Fruit fly (Drosophila melanogaster) whole organism, embryonic: ENCODE measurements around the gene WRNexo.

Experiments
- BEAF-32 ChIP-seq: fragments of 200-800 bp; sonication (Bioruptor generic); optimal IDR thresholded peaks from 3 replicates; lab custom pipeline; 2017; ENCODE audit warnings: missing biosample characterization, missing genetic modification characterization, mild to moderate bottlenecking, moderate library complexity, missing genetic modification reagents
- CG10147 ChIP-seq: fragments of 200-800 bp; sonication (Bioruptor generic); optimal IDR thresholded peaks from 2 replicates; lab custom pipeline; 2019; ENCODE audit warnings: missing biosample characterization, mild to moderate bottlenecking, missing genetic modification characterization, moderate library complexity
- CG10366 ChIP-seq: fragments of 200-800 bp; sonication (Bioruptor generic); IDR thresholded peaks from 2 replicates; pipeline ENCODE4 v1.3.6; 2022; ENCODE audit warnings: missing biosample characterization, missing genetic modification characterization
- CG10431 ChIP-seq: fragments of 200-800 bp; sonication (Bioruptor generic); optimal IDR thresholded peaks from 3 replicates; lab custom pipeline; 2018; ENCODE audit warnings: missing biosample characterization, mild to moderate bottlenecking, missing genetic modification characterization
- CG10565 ChIP-seq: fragments of 200-800 bp; sonication (Bioruptor generic); optimal IDR thresholded peaks from 3 replicates; lab custom pipeline; 2016; ENCODE audit warnings: missing biosample characterization, mild to moderate bottlenecking, missing genetic modification characterization
- CG10979 ChIP-seq: fragments of 200-800 bp; sonication (Bioruptor generic); optimal IDR thresholded peaks from 2 replicates; lab custom pipeline; 2018; ENCODE audit warnings: missing biosample characterization, mild to moderate bottlenecking, missing genetic modification characterization, moderate library complexity
- CG11085 ChIP-seq: fragments of 200-800 bp; sonication (Bioruptor generic); IDR thresholded peaks from 2 replicates; pipeline ENCODE4 v1.3.6; 2022; ENCODE audit warnings: missing biosample characterization, missing genetic modification characterization
- CG11723 ChIP-seq: fragments of 200-800 bp; sonication (Bioruptor generic); optimal IDR thresholded peaks from 2 replicates; lab custom pipeline; 2017; ENCODE audit warnings: missing biosample characterization, mild to moderate bottlenecking, missing genetic modification characterization
- CG14050 ChIP-seq: fragments of 200-800 bp; sonication (Bioruptor generic); IDR thresholded peaks from 3 replicates; pipeline ENCODE4 v1.3.6; 2022; ENCODE audit warnings: missing biosample characterization, missing genetic modification characterization
- CG15011 ChIP-seq: fragments of 200-800 bp; sonication (Bioruptor generic); optimal IDR thresholded peaks from 3 replicates; lab custom pipeline; 2018; ENCODE audit warnings: missing biosample characterization, mild to moderate bottlenecking, missing genetic modification characterization
- CG17912 ChIP-seq: fragments of 200-800 bp; sonication (Bioruptor generic); optimal IDR thresholded peaks from 2 replicates; lab custom pipeline; 2018; ENCODE audit warnings: missing biosample characterization, mild to moderate bottlenecking, missing genetic modification characterization
- CG18476 ChIP-seq: fragments of 200-800 bp; sonication (Bioruptor generic); optimal IDR thresholded peaks from 2 replicates; lab custom pipeline; 2016; ENCODE audit warnings: missing biosample characterization, mild to moderate bottlenecking, missing genetic modification characterization
- CG18619 ChIP-seq: fragments of 200-800 bp; sonication (Bioruptor generic); optimal IDR thresholded peaks from 3 replicates; lab custom pipeline; 2017; ENCODE audit warnings: missing biosample characterization, mild to moderate bottlenecking, missing genetic modification characterization
- CG30403 ChIP-seq: fragments of 200-800 bp; sonication (Bioruptor generic); optimal IDR thresholded peaks from 3 replicates; lab custom pipeline; 2016; ENCODE audit warnings: missing biosample characterization, missing genetic modification characterization
- CG30431 ChIP-seq: fragments of 200-800 bp; sonication (Bioruptor generic); optimal IDR thresholded peaks from 2 replicates; lab custom pipeline; 2017; ENCODE audit warnings: missing biosample characterization, missing genetic modification characterization
- CG34422 ChIP-seq: fragments of 200-800 bp; sonication (Bioruptor generic); IDR thresholded peaks from 3 replicates; pipeline ENCODE4 v1.3.6; 2022; ENCODE audit warnings: missing biosample characterization, missing genetic modification characterization
- CG3838 ChIP-seq: fragments of 200-800 bp; sonication (Bioruptor generic); optimal IDR thresholded peaks from 3 replicates; lab custom pipeline; 2016; ENCODE audit warnings: missing biosample characterization, missing genetic modification characterization
- CG8281 ChIP-seq: fragments of 200-800 bp; sonication (Bioruptor generic); optimal IDR thresholded peaks from 2 replicates; lab custom pipeline; 2018; ENCODE audit warnings: missing biosample characterization, mild to moderate bottlenecking, missing genetic modification characterization, moderate library complexity
- CG9797 ChIP-seq: fragments of 200-800 bp; sonication (Bioruptor generic); optimal IDR thresholded peaks from 3 replicates; lab custom pipeline; 2018; ENCODE audit warnings: missing biosample characterization, mild to moderate bottlenecking, missing genetic modification characterization
- CkIIα-i1 ChIP-seq: fragments of 200-800 bp; sonication (Bioruptor generic); IDR thresholded peaks from 2 replicates; pipeline ENCODE4 v1.3.6; 2022; ENCODE audit warnings: missing biosample characterization, missing genetic modification characterization
- Dip3 ChIP-seq: fragments of 200-800 bp; sonication (Bioruptor generic); optimal IDR thresholded peaks from 3 replicates; lab custom pipeline; 2016; ENCODE audit warnings: missing biosample characterization, missing genetic modification characterization
- Fer3 ChIP-seq: fragments of 200-800 bp; sonication (Bioruptor generic); optimal IDR thresholded peaks from 2 replicates; lab custom pipeline; 2018; ENCODE audit warnings: missing biosample characterization, mild to moderate bottlenecking, missing genetic modification characterization, moderate library complexity
- Hand ChIP-seq: fragments of 200-800 bp; sonication (Bioruptor generic); optimal IDR thresholded peaks from 2 replicates; lab custom pipeline; 2017; ENCODE audit warnings: mild to moderate bottlenecking, missing biosample characterization, missing genetic modification reagents, missing genetic modification characterization
- Hr51 ChIP-seq, 2 experiments: fragments of 200-800 bp; sonication (Bioruptor generic); optimal IDR thresholded peaks; 2 replicates in 1 of 2; 3 replicates in 1 of 2; lab custom pipeline; 2016 to 2018; ENCODE audit warnings: missing biosample characterization in 2 of 2, missing genetic modification characterization in 2 of 2, mild to moderate bottlenecking in 1 of 2, moderate library complexity in 1 of 2
- Hr78 ChIP-seq, 2 experiments: fragments of 200-800 bp in 1 of 2; fragments of >200 bp in 1 of 2; sonication (Bioruptor generic) in 1 of 2; optimal IDR thresholded peaks; 2 replicates each; lab custom pipeline; 2017 to 2019; ENCODE audit warnings: missing biosample characterization in 2 of 2, missing genetic modification characterization in 2 of 2, mild to moderate bottlenecking in 1 of 2, moderate library complexity in 1 of 2
- Lim3 ChIP-seq: fragments of 200-800 bp; sonication (Bioruptor generic); IDR thresholded peaks from 2 replicates; pipeline ENCODE4 v1.3.6; 2022; ENCODE audit warnings: missing biosample characterization, missing genetic modification characterization
- MTF-1 ChIP-seq: fragments of 200-800 bp; sonication (Bioruptor generic); optimal IDR thresholded peaks from 2 replicates; lab custom pipeline; 2018; ENCODE audit warnings: missing biosample characterization, mild to moderate bottlenecking, missing genetic modification characterization, borderline replicate concordance
- NFAT ChIP-seq: fragments of 200-800 bp; sonication (Bioruptor generic); IDR thresholded peaks from 2 replicates; pipeline ENCODE4 v1.3.6; 2022; ENCODE audit warnings: missing biosample characterization, missing genetic modification characterization
- Sry-δ ChIP-seq: fragments of 200-800 bp; sonication (Bioruptor generic); optimal IDR thresholded peaks from 2 replicates; lab custom pipeline; 2016; ENCODE audit warnings: missing biosample characterization, missing genetic modification characterization
- abd-A ChIP-seq: fragments of 200-800 bp; sonication (Bioruptor generic); optimal IDR thresholded peaks from 3 replicates; lab custom pipeline; 2019; ENCODE audit warnings: missing biosample characterization, mild to moderate bottlenecking, missing genetic modification characterization, moderate library complexity
- al ChIP-seq: fragments of 200-800 bp; sonication (Bioruptor generic); IDR thresholded peaks from 2 replicates; pipeline ENCODE4 v1.3.6; 2022; ENCODE audit warnings: missing biosample characterization, missing genetic modification characterization
- ash1 ChIP-seq: fragments of 200-800 bp; sonication (Bioruptor generic); optimal IDR thresholded peaks from 2 replicates; lab custom pipeline; 2018; ENCODE audit warnings: missing biosample characterization, mild to moderate bottlenecking, missing genetic modification characterization
- az2 ChIP-seq: fragments of 200-800 bp; sonication (Bioruptor generic); optimal IDR thresholded peaks from 3 replicates; lab custom pipeline; 2016; ENCODE audit warnings: missing biosample characterization, missing genetic modification characterization
- chif ChIP-seq, 2 experiments: fragments of 200-800 bp; sonication (Bioruptor generic); optimal IDR thresholded peaks; 3 replicates each; lab custom pipeline; 2016; ENCODE audit warnings: missing biosample characterization in 2 of 2, missing genetic modification characterization in 2 of 2
- crp ChIP-seq, 2 experiments: fragments of 200-800 bp; sonication (Bioruptor generic); optimal IDR thresholded peaks; 2 replicates in 1 of 2; 3 replicates in 1 of 2; lab custom pipeline; 2017; ENCODE audit warnings: missing biosample characterization in 2 of 2, missing genetic modification characterization in 2 of 2, mild to moderate bottlenecking in 1 of 2, moderate library complexity in 1 of 2
- danr ChIP-seq: fragments of 200-800 bp; sonication (Bioruptor generic); IDR thresholded peaks from 2 replicates; pipeline ENCODE4 v1.3.6; 2022; ENCODE audit warnings: missing biosample characterization, missing genetic modification characterization
- fd96Cb ChIP-seq: fragments of 200-800 bp; sonication (Bioruptor generic); optimal IDR thresholded peaks from 2 replicates; lab custom pipeline; 2018; ENCODE audit warnings: missing biosample characterization, mild to moderate bottlenecking, missing genetic modification characterization, moderate library complexity
- hkb ChIP-seq, 2 experiments: fragments of 200-800 bp in 1 of 2; fragments of >200 bp in 1 of 2; sonication (Bioruptor generic) in 1 of 2; IDR thresholded peaks in 1 of 2; optimal IDR thresholded peaks in 1 of 2; 2 replicates each; pipeline versions ENCODE4 v1.3.6 to Lab custom; 2017 to 2022; ENCODE audit warnings: missing biosample characterization in 1 of 2, missing genetic modification characterization in 1 of 2
- hth ChIP-seq: fragments of >200 bp; optimal IDR thresholded peaks from 2 replicates; lab custom pipeline; 2017; ENCODE audit warnings: inconsistent platforms
- jigr1 ChIP-seq: fragments of 200-800 bp; sonication (Bioruptor generic); IDR thresholded peaks from 3 replicates; pipeline ENCODE4 v1.3.6; 2022; ENCODE audit warnings: missing biosample characterization, missing genetic modification characterization
- org-1 ChIP-seq: fragments of 200-800 bp; sonication (Bioruptor generic); optimal IDR thresholded peaks from 2 replicates; lab custom pipeline; 2017; ENCODE audit warnings: missing biosample characterization, missing genetic modification characterization
- pfk ChIP-seq: fragments of 200-800 bp; sonication (Bioruptor generic); optimal IDR thresholded peaks from 2 replicates; lab custom pipeline; 2018; ENCODE audit warnings: missing biosample characterization, mild to moderate bottlenecking, missing genetic modification characterization, moderate library complexity
- run ChIP-seq: fragments of 200-800 bp; sonication (Bioruptor generic); optimal IDR thresholded peaks from 3 replicates; lab custom pipeline; 2018; ENCODE audit warnings: missing biosample characterization, mild to moderate bottlenecking, missing genetic modification characterization
- sens ChIP-seq: fragments of 200-800 bp; sonication (Bioruptor generic); peaks from one replicate; lab custom pipeline; 2016; ENCODE audit warnings: missing biosample characterization, missing genetic modification characterization
- sna ChIP-seq: fragments of 200-800 bp; sonication (Bioruptor generic); IDR thresholded peaks from 2 replicates; pipeline ENCODE4 v1.3.6; 2022; ENCODE audit warnings: missing biosample characterization, missing genetic modification characterization; ENCODE audit not compliant: partially characterized antibody
- ttk ChIP-seq: fragments of 200-800 bp; sonication (Bioruptor generic); IDR thresholded peaks from 2 replicates; pipeline ENCODE4 v2.1.2; 2022; ENCODE audit warnings: missing biosample characterization, missing genetic modification characterization
- vfl ChIP-seq: fragments of 200-800 bp; sonication (Bioruptor generic); optimal IDR thresholded peaks from 2 replicates; lab custom pipeline; 2016; ENCODE audit warnings: missing biosample characterization, missing genetic modification characterization
- yki ChIP-seq: fragments of >200 bp; optimal IDR thresholded peaks from 3 replicates; lab custom pipeline; 2018
- zfh1 ChIP-seq: fragments of 200-800 bp; sonication (Bioruptor generic); IDR thresholded peaks from 3 replicates; pipeline ENCODE4 v1.3.6; 2022; ENCODE audit warnings: missing biosample characterization, missing genetic modification characterization

The WRNexo gene

DNA sequence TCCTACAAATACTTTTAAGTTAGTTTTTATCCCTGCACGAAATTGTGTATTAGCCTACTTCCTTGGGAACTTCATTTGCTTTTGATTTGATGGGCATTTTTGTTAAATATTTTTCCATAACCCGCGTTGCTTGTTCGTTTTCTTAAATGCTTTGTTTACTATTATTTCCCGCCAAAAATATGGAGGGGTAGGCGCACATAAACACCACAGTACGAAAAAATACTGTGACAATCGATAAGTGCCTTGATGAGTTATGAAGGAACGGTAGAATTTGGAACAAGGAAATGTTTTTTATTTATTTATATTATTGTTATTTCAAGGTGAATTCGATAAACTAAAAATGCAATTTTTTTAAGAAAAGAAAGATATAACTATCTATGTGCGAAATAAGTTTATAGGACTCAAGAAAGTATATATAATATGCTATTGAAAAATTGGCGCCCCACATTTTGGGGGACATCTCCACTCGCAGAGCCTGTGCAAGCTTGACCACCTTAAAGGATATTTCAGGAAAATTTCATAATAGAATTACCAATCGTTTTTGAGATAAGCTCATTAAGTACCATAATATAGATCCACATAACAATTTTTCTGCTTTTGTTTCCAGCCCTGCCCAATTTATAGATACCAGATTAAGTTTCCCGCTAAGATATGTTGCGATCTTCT, at the start of gene WRNexo, which contains the start of gene Nup43 (continued):
- TF ChIP-seq CG34422 (GFP tag; lab: Robert Waterston, UW), result peak; percentile 62; the same call in 2 of the 3 replicates
- TF ChIP-seq CG10147 (GFP tag; lab: Kevin White, UChicago), result no peak
- no peak for TF ChIP-seq jigr1 (GFP tag; lab: Robert Waterston, UW)
- peak; percentile 61 for TF ChIP-seq CG30403 (GFP tag; lab: Kevin White, UChicago)
- TF ChIP-seq crp (GFP tag; optimal IDR thresholded peaks at IDR 0.05; lab: Kevin White, UChicago), result no peak
- TF ChIP-seq az2 (GFP tag; lab: Kevin White, UChicago), result peak; percentile 36
- no peak for TF ChIP-seq CG17912 (GFP tag; lab: Kevin White, UChicago)
- TF ChIP-seq abd-A (tag; lab: Kevin White, UChicago), result no peak
- peak; percentile 90 for TF ChIP-seq sens (GFP tag; lab: Kevin White, UChicago)
- peak; percentile 19 to 27 for TF ChIP-seq chif (GFP tag; optimal IDR thresholded peaks at IDR 0.05; lab: Kevin White, UChicago)
- TF ChIP-seq Hr78 (GFP tag; optimal IDR thresholded peaks at IDR 0.05; lab: Kevin White, UChicago), result no peak
- no peak for TF ChIP-seq CG11085 (GFP tag; lab: Robert Waterston, UW)
- TF ChIP-seq Hr51 (GFP tag; optimal IDR thresholded peaks at IDR 0.05; lab: Kevin White, UChicago), result no peak
- TF ChIP-seq CG18476 (GFP tag; lab: Kevin White, UChicago), result no peak
- no peak; the same call in 1 of the 2 replicates for TF ChIP-seq al (GFP tag; lab: Robert Waterston, UW)
- TF ChIP-seq sna (GFP tag; lab: Robert Waterston, UW), result no peak
- TF ChIP-seq NFAT (GFP tag; lab: Robert Waterston, UW), result 0 out of 2 replicates have a peak, but pooled peaks have one; percentile 40
- TF ChIP-seq yki (lab: Kevin White, UChicago), result no peak
- TF ChIP-seq CG10366 (GFP tag; lab: Robert Waterston, UW), result peak; percentile 32; the same call in 1 of the 2 replicates
- no peak for TF ChIP-seq CG3838 (GFP tag; lab: Kevin White, UChicago)
- peak; percentile 2 for TF ChIP-seq vfl
- TF ChIP-seq fd96Cb (tag; lab: Kevin White, UChicago), result peak; percentile 40
- peak; percentile 33 for TF ChIP-seq Sry-δ (GFP tag; lab: Kevin White, UChicago)
- peak; percentile 36; the same call in 1 of the 2 replicates for TF ChIP-seq ttk (GFP tag; lab: Robert Waterston, UW)
- no peak for TF ChIP-seq hkb (optimal IDR thresholded peaks at IDR 0.05; lab: Kevin White, UChicago)
- TF ChIP-seq hkb (GFP tag; IDR thresholded peaks at IDR 0.05; lab: Robert Waterston, UW), result no peak
- TF ChIP-seq Fer3, result no peak
- no peak for TF ChIP-seq CkIIα-i1 (GFP tag; lab: Robert Waterston, UW)
- TF ChIP-seq Dip3 (GFP tag; lab: Kevin White, UChicago), result peak; percentile 7
- TF ChIP-seq MTF-1 (GFP tag; lab: Kevin White, UChicago), result no peak
- peak; percentile 60 for TF ChIP-seq CG9797
- TF ChIP-seq run (tag; lab: Kevin White, UChicago), result no peak
- no peak for TF ChIP-seq CG15011
- TF ChIP-seq BEAF-32 (GFP tag; lab: Kevin White, UChicago), result peak; percentile 37
- TF ChIP-seq CG11723 (GFP tag; lab: Kevin White, UChicago), result no peak
- no peak for TF ChIP-seq CG14050
- TF ChIP-seq CG10431 (GFP tag; lab: Kevin White, UChicago), result no peak
- TF ChIP-seq org-1 (GFP tag; lab: Kevin White, UChicago), result no peak
- TF ChIP-seq CG10979 (tag; lab: Kevin White, UChicago), result peak; percentile 9
- peak; percentile 69 for TF ChIP-seq pfk
- TF ChIP-seq Hand (GFP tag; lab: Kevin White, UChicago), result no peak
- TF ChIP-seq CG30431 (GFP tag; lab: Kevin White, UChicago), result no peak
- TF ChIP-seq CG18619 (GFP tag; lab: Kevin White, UChicago), result peak; percentile 4
- peak; percentile 54; the same call in 2 of the 3 replicates for TF ChIP-seq zfh1 (GFP tag; lab: Robert Waterston, UW)
- no peak for TF ChIP-seq hth (lab: Kevin White, UChicago)
- TF ChIP-seq CG10565 (GFP tag; lab: Kevin White, UChicago), result no peak
- TF ChIP-seq danr (GFP tag; lab: Robert Waterston, UW), result no peak
- TF ChIP-seq Lim3 (GFP tag; lab: Robert Waterston, UW), result no peak
- TF ChIP-seq ash1 (GFP tag; lab: Kevin White, UChicago), result no peak
- TF ChIP-seq CG8281 (tag; lab: Kevin White, UChicago), result no peak
